Worm (Caenorhabditis elegans): Measurements from ENCODE around the gene ifp-1.

Gene ifp-1

ce11 chrX:9653016-9653415 lies 27.0 kb downstream of the ifp-1 start, which contains the start of gene aex-2:
Gene aex-2 (minus strand): TSS chrX:9653116.
- TF ChIP-seq ceh-36 (tag; optimal IDR thresholded peaks at IDR 0.05): no peak

ce11 chrX:9648098-9648574 lies 31.8 kb downstream of the ifp-1 start, which contains the start of gene F34H10.4:
Gene F34H10.4 (plus strand): TSS chrX:9648524.
- no peak for TF ChIP-seq ama-1 (optimal IDR thresholded peaks at IDR 0.05)
- TF ChIP-seq hmg-4 (GFP tag; optimal IDR thresholded peaks at IDR 0.05): no peak
- TF ChIP-seq tbx-11 (GFP tag; IDR thresholded peaks at IDR 0.05): no peak
- TF ChIP-seq aly-1 (tag; optimal IDR thresholded peaks at IDR 0.05): no peak

DNA sequence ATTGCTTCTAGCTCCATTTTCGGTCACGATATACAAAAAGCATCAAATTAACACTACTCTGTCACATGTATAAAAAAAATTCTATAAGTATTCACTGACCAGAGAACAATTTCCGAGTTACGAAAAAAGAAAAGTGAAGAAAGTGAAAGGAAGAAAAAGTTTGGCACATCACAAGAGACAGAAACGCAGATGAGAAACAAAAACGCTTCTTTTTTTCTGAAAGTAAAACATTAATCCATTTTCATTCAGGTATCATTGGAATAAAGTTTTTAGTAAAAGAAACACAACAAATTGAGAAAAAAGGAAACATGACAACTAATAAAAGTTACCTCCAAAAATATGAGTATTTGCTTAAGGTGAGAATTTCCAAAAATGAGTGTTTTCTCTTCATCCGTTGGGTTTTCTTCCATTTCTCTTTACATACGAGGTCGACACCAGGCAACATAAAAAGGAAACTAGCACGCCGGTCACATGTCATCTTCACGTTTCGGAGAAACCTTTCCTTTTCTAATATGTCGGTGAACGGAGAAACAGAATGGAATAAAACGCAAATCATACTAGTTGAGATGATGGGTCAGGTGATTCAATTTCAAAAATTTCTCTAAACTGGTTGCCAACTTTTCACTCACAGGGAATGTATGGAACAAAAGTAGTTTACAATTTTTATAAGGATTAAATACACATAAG lies 37.1 kb downstream of the ifp-1 start:
- TF ChIP-seq hnd-1 (tag; optimal IDR thresholded peaks at IDR 0.05) (no peak), tra-4 (tag; optimal IDR thresholded peaks at IDR 0.05) (no peak), hmbx-1 (tag; optimal IDR thresholded peaks at IDR 0.05) (no peak), scrt-1 (GFP tag; IDR thresholded peaks at IDR 0.05) (no peak)

DNA sequence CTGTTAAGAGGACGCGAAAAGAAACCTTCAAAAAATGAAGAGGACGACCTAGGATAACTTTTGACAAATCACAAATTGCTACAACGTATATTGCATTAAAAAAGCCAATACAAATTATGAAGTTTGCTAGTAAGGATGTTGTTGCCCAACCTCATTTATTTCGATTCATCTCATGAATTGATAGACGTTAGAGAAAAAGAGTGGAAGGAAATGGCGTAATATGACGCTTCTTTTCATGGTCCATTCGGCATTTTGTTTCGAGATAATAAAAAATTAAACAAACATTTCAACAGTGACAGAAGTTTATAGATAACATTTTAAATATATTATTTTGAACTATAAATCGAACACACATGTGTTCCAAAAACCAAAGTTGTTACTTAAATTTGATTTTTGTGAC lies 39.1 kb downstream of the ifp-1 start:
- TF ChIP-seq B0310.2 (tag; optimal IDR thresholded peaks at IDR 0.05) (no peak), scrt-1 (GFP tag; IDR thresholded peaks at IDR 0.05) (no peak), ceh-13 (GFP tag; optimal IDR thresholded peaks at IDR 0.05) (no peak), tbx-37 (GFP tag; conservative IDR thresholded peaks at IDR 0.05) (no peak), tra-4 (tag; optimal IDR thresholded peaks at IDR 0.05) (no peak), aly-1 (tag; optimal IDR thresholded peaks at IDR 0.05) (no peak), ceh-36 (tag; optimal IDR thresholded peaks at IDR 0.05) (no peak), flt-1 (GFP tag; IDR thresholded peaks at IDR 0.05) (no peak), hmg-4 (GFP tag; optimal IDR thresholded peaks at IDR 0.05) (no peak), F13C5.2 (tag; optimal IDR thresholded peaks at IDR 0.05) (no peak), sea-1 (GFP tag; conservative IDR thresholded peaks at IDR 0.05) (no peak), tbx-11 (GFP tag; IDR thresholded peaks at IDR 0.05) (no peak)

ce11 chrX:9638825-9639474 lies 41.0 kb downstream of the ifp-1 start:
- TF ChIP-seq tra-4 (tag; optimal IDR thresholded peaks at IDR 0.05) (no peak), pes-1 (GFP tag; IDR thresholded peaks at IDR 0.05) (no peak), scrt-1 (GFP tag; IDR thresholded peaks at IDR 0.05) (no peak), aly-1 (tag; optimal IDR thresholded peaks at IDR 0.05) (no peak), ama-1 (optimal IDR thresholded peaks at IDR 0.05) (no peak), tbx-11 (GFP tag; IDR thresholded peaks at IDR 0.05) (no peak), ceh-13 (GFP tag; optimal IDR thresholded peaks at IDR 0.05) (no peak), sea-1 (GFP tag; conservative IDR thresholded peaks at IDR 0.05) (no peak), F13C5.2 (tag; optimal IDR thresholded peaks at IDR 0.05) (no peak)

DNA sequence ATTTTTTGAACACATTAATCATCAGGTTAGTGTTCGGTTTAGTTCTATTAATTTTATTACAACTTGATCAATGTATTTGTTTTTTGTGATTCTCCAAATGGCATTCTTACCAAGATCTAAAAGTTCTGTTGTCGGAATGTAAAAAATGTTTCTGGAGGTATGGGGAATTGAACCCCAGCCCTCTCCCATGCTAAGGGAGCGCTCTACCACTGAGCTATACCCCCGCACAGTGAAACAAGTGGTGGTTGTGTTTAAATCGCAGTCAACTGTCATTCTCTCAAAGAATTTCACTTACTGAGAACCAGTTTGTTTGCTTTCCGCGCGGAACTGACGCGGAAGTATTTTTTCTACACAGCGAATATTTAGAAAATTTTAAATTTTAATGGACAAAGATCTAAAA lies 42.3 kb downstream of the ifp-1 start:
- TF ChIP-seq ceh-36 (tag; optimal IDR thresholded peaks at IDR 0.05) (peak; percentile 89), tra-4 (tag; optimal IDR thresholded peaks at IDR 0.05) (peak; percentile 51), sea-1 (GFP tag; conservative IDR thresholded peaks at IDR 0.05) (peak; percentile 96), ceh-13 (GFP tag; optimal IDR thresholded peaks at IDR 0.05) (peak; percentile 83), scrt-1 (GFP tag; IDR thresholded peaks at IDR 0.05) (peak; percentile 91), hnd-1 (tag; optimal IDR thresholded peaks at IDR 0.05) (peak; percentile 83), tbx-37 (GFP tag; conservative IDR thresholded peaks at IDR 0.05) (peak; percentile 92), aly-1 (tag; optimal IDR thresholded peaks at IDR 0.05) (peak; percentile 50), hmg-4 (GFP tag; optimal IDR thresholded peaks at IDR 0.05) (peak; percentile 90), hmbx-1 (tag; optimal IDR thresholded peaks at IDR 0.05) (peak; percentile 73), B0310.2 (tag; optimal IDR thresholded peaks at IDR 0.05) (peak; percentile 88), F13C5.2 (tag; optimal IDR thresholded peaks at IDR 0.05) (peak; percentile 82), pes-1 (GFP tag; IDR thresholded peaks at IDR 0.05) (peak; percentile 96), flt-1 (GFP tag; IDR thresholded peaks at IDR 0.05) (peak; percentile 92), ets-7 (tag; optimal IDR thresholded peaks at IDR 0.05) (peak; percentile 56), tbx-11 (GFP tag; IDR thresholded peaks at IDR 0.05) (peak; percentile 90), ama-1 (optimal IDR thresholded peaks at IDR 0.05) (no peak)

DNA sequence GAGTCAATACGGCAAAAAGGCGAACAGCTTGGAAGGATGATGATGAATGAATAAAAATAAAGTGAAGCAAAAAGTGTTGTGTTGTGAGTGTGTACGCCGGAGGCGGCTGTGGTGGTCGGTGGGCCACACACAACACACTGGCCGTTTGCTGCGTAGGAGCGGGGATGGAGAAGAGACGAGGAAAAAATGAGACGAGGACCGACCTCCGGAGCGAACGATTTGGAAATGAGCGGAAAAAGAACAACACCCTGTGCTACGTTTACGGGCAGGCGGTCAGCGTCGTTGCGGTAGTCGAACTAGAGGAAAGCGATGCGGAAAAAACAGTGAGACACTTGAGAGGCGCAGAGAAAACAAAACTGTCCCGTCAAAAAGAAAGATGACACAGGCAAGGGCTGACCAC lies 42.8 kb downstream of the ifp-1 start:
- TF ChIP-seq aly-1 (tag; optimal IDR thresholded peaks at IDR 0.05) (no peak), pes-1 (GFP tag; IDR thresholded peaks at IDR 0.05) (no peak), hmg-4 (GFP tag; optimal IDR thresholded peaks at IDR 0.05) (peak; percentile 70), ets-7 (tag; optimal IDR thresholded peaks at IDR 0.05) (no peak), scrt-1 (GFP tag; IDR thresholded peaks at IDR 0.05) (0 out of 2 replicates have a peak, but pooled peaks have one; percentile 35), ceh-13 (GFP tag; optimal IDR thresholded peaks at IDR 0.05) (no peak)

DNA sequence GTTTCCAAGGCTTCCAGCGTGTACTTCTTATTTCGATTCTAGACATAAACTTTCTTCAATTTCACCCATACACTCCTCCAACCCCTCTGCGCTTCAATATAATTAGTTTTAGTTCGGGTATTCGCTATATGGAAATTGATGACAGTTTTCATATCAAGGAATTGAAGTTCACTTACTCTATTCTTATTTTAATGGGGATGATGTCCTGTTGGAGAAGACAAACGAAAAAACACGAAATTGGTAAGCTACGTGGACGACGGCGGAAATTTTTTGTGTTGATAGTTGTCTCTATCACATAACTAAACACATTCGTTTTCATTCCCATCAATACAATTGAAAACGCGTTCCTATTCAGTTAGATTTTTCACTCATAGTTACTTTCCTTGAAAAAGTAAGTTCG lies 44.6 kb downstream of the ifp-1 start, which contains the start of gene F34H10.5:
F34H10.5 (plus strand) TSS at position 301 of the 400 bp plus-strand sequence.
- no peak for TF ChIP-seq pes-1 (GFP tag; IDR thresholded peaks at IDR 0.05)
- TF ChIP-seq tra-4 (tag; optimal IDR thresholded peaks at IDR 0.05): no peak
- no peak for TF ChIP-seq sea-1 (GFP tag; conservative IDR thresholded peaks at IDR 0.05)
- TF ChIP-seq flt-1 (GFP tag; IDR thresholded peaks at IDR 0.05): no peak
- TF ChIP-seq tbx-37 (GFP tag; conservative IDR thresholded peaks at IDR 0.05): no peak
- TF ChIP-seq hmbx-1 (tag; optimal IDR thresholded peaks at IDR 0.05): no peak
- no peak for TF ChIP-seq hnd-1 (tag; optimal IDR thresholded peaks at IDR 0.05)
- no peak for TF ChIP-seq F13C5.2 (tag; optimal IDR thresholded peaks at IDR 0.05)
- no peak for TF ChIP-seq hmg-4 (GFP tag; optimal IDR thresholded peaks at IDR 0.05)
- TF ChIP-seq ceh-13 (GFP tag; optimal IDR thresholded peaks at IDR 0.05): no peak
- TF ChIP-seq tbx-11 (GFP tag; IDR thresholded peaks at IDR 0.05): no peak
- no peak for TF ChIP-seq ama-1 (optimal IDR thresholded peaks at IDR 0.05)
